Worm (Caenorhabditis elegans) whole organism, young adult: ENCODE results near the gene rpc-2.

Experiments
- F10E7.11 ChIP-seq: sonication (generic microtip); optimal IDR thresholded peaks from 2 replicates; lab custom pipeline; 2017; ENCODE audit warnings: mild to moderate bottlenecking, missing genetic modification characterization, moderate library complexity, missing compliant biosample characterization
- F39B2.1 ChIP-seq: fragments of 200-800 bp; sonication (Bioruptor generic); IDR thresholded peaks from 2 replicates; pipeline ENCODE4 v1.3.6; 2022; ENCODE audit warnings: missing genetic modification reagents, missing genetic modification characterization, missing compliant biosample characterization
- Y67H2A.10 ChIP-seq: fragments of 200-800 bp; sonication (Bioruptor generic); conservative IDR thresholded peaks from 2 replicates; pipeline ENCODE4 v1.3.6; 2022; ENCODE audit warnings: missing genetic modification reagents, missing genetic modification characterization, missing compliant biosample characterization
- attf-3 ChIP-seq: fragments of 200-800 bp; sonication (Bioruptor generic); conservative IDR thresholded peaks from 2 replicates; pipeline ENCODE4 v1.3.6; 2022; ENCODE audit warnings: missing genetic modification reagents, missing genetic modification characterization, missing compliant biosample characterization
- efl-1 ChIP-seq: fragments of 150-350 bp; optimal IDR thresholded peaks from 2 replicates; lab custom pipeline; 2014; ENCODE audit warnings: missing biosample characterization, missing genetic modification reagents, missing genetic modification characterization
- lin-26 ChIP-seq: fragments of 200-800 bp; sonication (Bioruptor generic); IDR thresholded peaks from 2 replicates; pipeline ENCODE4 v1.3.6; 2022; ENCODE audit warnings: missing genetic modification reagents, missing genetic modification characterization, missing compliant biosample characterization
- mcd-1 ChIP-seq: fragments of 200-800 bp; sonication (Bioruptor generic); IDR thresholded peaks from 2 replicates; pipeline ENCODE4 v1.3.6; 2022; ENCODE audit warnings: missing genetic modification reagents, missing genetic modification characterization, missing compliant biosample characterization
- nfya-1 ChIP-seq: sonication (generic microtip); optimal IDR thresholded peaks from 2 replicates; lab custom pipeline; 2017; ENCODE audit warnings: antibody characterized with exemption, missing compliant biosample characterization, missing genetic modification characterization, borderline replicate concordance; ENCODE audit not compliant: insufficient read depth
- nhr-90 ChIP-seq: sonication (generic microtip); optimal IDR thresholded peaks from 2 replicates; lab custom pipeline; 2016; ENCODE audit warnings: missing genotype, mild to moderate bottlenecking, missing genetic modification characterization, missing compliant biosample characterization
- snpc-3.4 ChIP-seq: sonication (generic microtip); optimal IDR thresholded peaks from 2 replicates; lab custom pipeline; 2017; ENCODE audit warnings: missing genetic modification characterization, mild to moderate bottlenecking, missing compliant biosample characterization, antibody characterized with exemption, moderate library complexity, missing genotype, missing genetic modification reagents
- zim-3 ChIP-seq: sonication (generic microtip); optimal IDR thresholded peaks from 2 replicates; lab custom pipeline; 2017; ENCODE audit warnings: mild to moderate bottlenecking, missing genetic modification characterization, moderate library complexity, missing compliant biosample characterization

DNA sequence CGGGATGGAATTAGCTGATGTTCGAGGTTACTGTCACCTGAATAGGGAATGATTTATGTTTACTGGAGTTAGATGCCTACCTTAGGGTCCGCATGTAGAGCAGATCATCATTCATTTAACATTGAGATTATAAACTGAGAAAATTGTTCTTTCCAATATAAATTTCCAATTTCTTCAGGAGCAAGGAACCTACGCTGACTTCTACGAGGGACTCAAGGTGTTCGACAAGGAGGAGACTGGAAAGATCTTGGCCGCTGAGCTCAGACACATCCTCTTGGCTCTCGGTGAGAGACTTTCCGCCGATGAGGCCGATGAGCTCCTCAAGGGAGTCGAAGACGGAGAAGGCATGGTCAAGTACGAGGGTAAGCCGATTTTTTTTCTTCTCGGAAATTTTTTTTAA, 9.3 kb downstream of the rpc-2 start:
- TF ChIP-seq F39B2.1 (GFP tag; lab: Robert Waterston, UW) = no peak
- no peak for TF ChIP-seq F10E7.11 (tag; lab: Kevin White, UChicago)
- TF ChIP-seq snpc-3.4 = no peak
- no peak for TF ChIP-seq attf-3 (GFP tag; lab: Robert Waterston, UW)
- no peak for TF ChIP-seq efl-1 (GFP tag; lab: Kevin White, UChicago)
- TF ChIP-seq zim-3 (tag; lab: Kevin White, UChicago) = no peak
- TF ChIP-seq Y67H2A.10 = no peak
- TF ChIP-seq nfya-1 (tag; lab: Kevin White, UChicago) = no peak
- TF ChIP-seq lin-26 (GFP tag; lab: Robert Waterston, UW) = no peak
- TF ChIP-seq mcd-1 (GFP tag; lab: Robert Waterston, UW) = no peak
- no peak for TF ChIP-seq nhr-90 (tag; lab: Kevin White, UChicago)
